Worm (Caenorhabditis elegans) whole organism, late embryonic: Measurements from ENCODE around the gene oac-53.

Source experiments
- C38D4.7 ChIP-seq: fragments of 200-800 bp; sonication (Bioruptor generic); optimal IDR thresholded peaks from 2 replicates; lab custom pipeline; 2018; ENCODE audit warnings: mild to moderate bottlenecking, missing genetic modification characterization, moderate library complexity, missing compliant biosample characterization
- K09A11.1 ChIP-seq: sonication (generic microtip); optimal IDR thresholded peaks from 2 replicates; lab custom pipeline; 2017; ENCODE audit warnings: antibody characterized with exemption, mild to moderate bottlenecking, missing genetic modification characterization, missing compliant biosample characterization; ENCODE audit not compliant: insufficient read depth
- ahr-1 ChIP-seq: sonication (generic microtip); optimal IDR thresholded peaks from 2 replicates; lab custom pipeline; 2016; ENCODE audit warnings: missing genetic modification characterization, missing compliant biosample characterization
- ceh-18 ChIP-seq: sonication (generic microtip); optimal IDR thresholded peaks from 2 replicates; lab custom pipeline; 2016; ENCODE audit warnings: missing genetic modification characterization, missing compliant biosample characterization
- ceh-19 ChIP-seq: fragments of 200-800 bp; sonication (Bioruptor generic); optimal IDR thresholded peaks from 2 replicates; lab custom pipeline; 2018; ENCODE audit warnings: mild to moderate bottlenecking, missing genetic modification characterization, missing compliant biosample characterization
- ceh-2 ChIP-seq: sonication (generic microtip); optimal IDR thresholded peaks from 2 replicates; lab custom pipeline; 2016; ENCODE audit warnings: missing genotype, missing genetic modification characterization, missing compliant biosample characterization
- ceh-22 ChIP-seq: sonication (generic microtip); optimal IDR thresholded peaks from 2 replicates; lab custom pipeline; 2017; ENCODE audit warnings: missing biosample characterization, missing genetic modification characterization
- ceh-24 ChIP-seq: sonication (generic microtip); optimal IDR thresholded peaks from 2 replicates; lab custom pipeline; 2016; ENCODE audit warnings: mild to moderate bottlenecking, missing genetic modification characterization, missing compliant biosample characterization
- ceh-30 ChIP-seq: fragments of 150-350 bp; optimal IDR thresholded peaks from 2 replicates; lab custom pipeline; 2014; ENCODE audit warnings: missing biosample characterization, missing genetic modification characterization
- ceh-31 ChIP-seq: sonication (generic microtip); optimal IDR thresholded peaks from 2 replicates; lab custom pipeline; 2016; ENCODE audit warnings: missing genetic modification characterization, missing compliant biosample characterization
- ceh-9 ChIP-seq: sonication (generic microtip); optimal IDR thresholded peaks from 2 replicates; lab custom pipeline; 2016; ENCODE audit warnings: mild to moderate bottlenecking, missing genetic modification characterization, inconsistent platforms, missing compliant biosample characterization
- che-1 ChIP-seq: sonication (generic microtip); optimal IDR thresholded peaks from 2 replicates; lab custom pipeline; 2016; ENCODE audit warnings: mild to moderate bottlenecking, missing genetic modification characterization, missing compliant biosample characterization
- elt-2 ChIP-seq: sonication (generic microtip); optimal IDR thresholded peaks from 2 replicates; lab custom pipeline; 2016; ENCODE audit warnings: missing genetic modification reagents, missing genetic modification characterization, missing compliant biosample characterization
- ets-4 ChIP-seq: sonication (generic microtip); optimal IDR thresholded peaks from 2 replicates; lab custom pipeline; 2016; ENCODE audit warnings: missing genetic modification characterization, missing compliant biosample characterization
- fax-1 ChIP-seq: sonication (generic microtip); optimal IDR thresholded peaks from 2 replicates; lab custom pipeline; 2016; ENCODE audit warnings: missing genotype, missing genetic modification characterization, missing compliant biosample characterization
- fkh-10 ChIP-seq: fragments of 150-350 bp; optimal IDR thresholded peaks from 2 replicates; lab custom pipeline; 2014; ENCODE audit warnings: missing biosample characterization, missing genetic modification reagents, missing genetic modification characterization
- fkh-6 ChIP-seq: sonication (generic microtip); optimal IDR thresholded peaks from 2 replicates; lab custom pipeline; 2016; ENCODE audit warnings: missing genetic modification characterization, missing compliant biosample characterization
- hlh-13 ChIP-seq: fragments of 200-800 bp; sonication (Bioruptor generic); optimal IDR thresholded peaks from 2 replicates; lab custom pipeline; 2018; ENCODE audit warnings: mild to moderate bottlenecking, missing genetic modification characterization, missing compliant biosample characterization
- hlh-30 ChIP-seq: sonication (generic microtip); optimal IDR thresholded peaks from 2 replicates; lab custom pipeline; 2017; ENCODE audit warnings: antibody characterized with exemption, missing genetic modification characterization, missing compliant biosample characterization; ENCODE audit not compliant: insufficient read depth
- hlh-8 ChIP-seq: sonication (generic microtip); optimal IDR thresholded peaks from 2 replicates; lab custom pipeline; 2016; ENCODE audit warnings: missing genotype, missing genetic modification characterization, missing compliant biosample characterization
- lim-6 ChIP-seq: sonication (generic microtip); optimal IDR thresholded peaks from 2 replicates; lab custom pipeline; 2016; ENCODE audit warnings: missing genetic modification characterization, missing compliant biosample characterization
- lin-11 ChIP-seq: fragments of 200-800 bp; sonication (Bioruptor generic); optimal IDR thresholded peaks from 2 replicates; lab custom pipeline; 2018; ENCODE audit warnings: mild to moderate bottlenecking, missing genetic modification characterization, missing compliant biosample characterization
- mec-3 ChIP-seq: sonication (generic microtip); optimal IDR thresholded peaks from 2 replicates; lab custom pipeline; 2016; ENCODE audit warnings: borderline replicate concordance, missing genetic modification characterization, missing compliant biosample characterization
- nfya-1 ChIP-seq: sonication (generic microtip); optimal IDR thresholded peaks from 2 replicates; lab custom pipeline; 2017; ENCODE audit warnings: missing genetic modification characterization, mild to moderate bottlenecking, missing compliant biosample characterization, antibody characterized with exemption, moderate library complexity
- nhr-11 ChIP-seq: fragments of 150-350 bp; optimal IDR thresholded peaks from 2 replicates; lab custom pipeline; 2014; ENCODE audit warnings: missing biosample characterization, missing genetic modification characterization
- nhr-232 ChIP-seq: sonication (generic microtip); optimal IDR thresholded peaks from 2 replicates; lab custom pipeline; 2016; ENCODE audit warnings: missing genetic modification characterization, missing compliant biosample characterization
- pha-2 ChIP-seq: sonication (generic microtip); optimal IDR thresholded peaks from 2 replicates; lab custom pipeline; 2017; ENCODE audit warnings: mild to moderate bottlenecking, missing genetic modification characterization, missing compliant biosample characterization
- pha-4 ChIP-seq: fragments of 150-350 bp; optimal IDR thresholded peaks from 2 replicates; lab custom pipeline; 2018; ENCODE audit warnings: missing biosample characterization, missing genetic modification reagents, missing genetic modification characterization
- pros-1 ChIP-seq: fragments of 150-350 bp; optimal IDR thresholded peaks from 2 replicates; lab custom pipeline; 2014; ENCODE audit warnings: missing biosample characterization, missing genetic modification reagents, missing genetic modification characterization
- ref-2 ChIP-seq: sonication (generic microtip); optimal IDR thresholded peaks from 2 replicates; lab custom pipeline; 2016; ENCODE audit warnings: missing genetic modification characterization, missing compliant biosample characterization
- rnt-1 ChIP-seq: sonication (generic microtip); optimal IDR thresholded peaks from 2 replicates; lab custom pipeline; 2016; ENCODE audit warnings: missing genetic modification characterization, missing compliant biosample characterization
- sdc-2 ChIP-seq: sonication (generic microtip); optimal IDR thresholded peaks from 2 replicates; lab custom pipeline; 2016; ENCODE audit warnings: missing genotype, missing genetic modification characterization, missing compliant biosample characterization
- sox-4 ChIP-seq: sonication (generic microtip); optimal IDR thresholded peaks from 2 replicates; lab custom pipeline; 2017; ENCODE audit warnings: mild to moderate bottlenecking, missing genetic modification characterization, inconsistent platforms, missing compliant biosample characterization
- unc-3 ChIP-seq, 2 experiments: fragments of 200-800 bp in 1 of 2; sonication (Bioruptor generic) in 1 of 2; sonication (generic microtip) in 1 of 2; conservative IDR thresholded peaks in 1 of 2; optimal IDR thresholded peaks in 1 of 2; 2 replicates each; pipeline versions ENCODE4 v1.3.6 to Lab custom; 2016 to 2022; ENCODE audit warnings: missing compliant biosample characterization in 2 of 2, missing genetic modification characterization in 2 of 2, missing genetic modification reagents in 1 of 2
- unc-42 ChIP-seq: sonication (generic microtip); optimal IDR thresholded peaks from 2 replicates; lab custom pipeline; 2016; ENCODE audit warnings: missing genotype, missing genetic modification characterization, missing compliant biosample characterization
- unc-55 ChIP-seq: sonication (generic microtip); optimal IDR thresholded peaks from 2 replicates; lab custom pipeline; 2017; ENCODE audit warnings: missing biosample characterization, missing genetic modification reagents, missing genetic modification characterization
- unc-86 ChIP-seq: sonication (generic microtip); optimal IDR thresholded peaks from 2 replicates; lab custom pipeline; 2016; ENCODE audit warnings: missing genetic modification characterization, missing compliant biosample characterization
- zip-5 ChIP-seq: sonication (generic microtip); optimal IDR thresholded peaks from 2 replicates; lab custom pipeline; 2016; ENCODE audit warnings: missing genetic modification characterization, missing compliant biosample characterization

oac-53 gene

ce11 chrV:16591992-16592798 is 35.6 kb downstream of the oac-53 start, which contains the start of gene srh-269 (continued):
- TF ChIP-seq sox-4 (tag; lab: Kevin White, UChicago) (peak; percentile 58), ceh-24 (tag; lab: Kevin White, UChicago) (no peak), ceh-31 (peak; percentile 33), nfya-1 (tag; lab: Kevin White, UChicago) (peak; percentile 61), ceh-19 (GFP tag; lab: Kevin White, UChicago) (peak; percentile 79), ceh-18 (peak; percentile 56), fax-1 (peak; percentile 15), unc-86 (tag; lab: Kevin White, UChicago) (peak; percentile 33), unc-42 (tag; lab: Kevin White, UChicago) (no peak), mec-3 (tag; lab: Kevin White, UChicago) (no peak), ref-2 (tag; lab: Kevin White, UChicago) (no peak), C38D4.7 (peak; percentile 70), pha-2 (tag; lab: Kevin White, UChicago) (peak; percentile 70), che-1 (tag; lab: Kevin White, UChicago) (peak; percentile 79), rnt-1 (tag; lab: Kevin White, UChicago) (peak; percentile 74), pha-4 (tag; lab: Kevin White, UChicago) (no peak), fkh-6 (tag; lab: Kevin White, UChicago) (peak; percentile 67), fkh-10 (GFP tag; lab: Kevin White, UChicago) (no peak), nhr-232 (tag; lab: Kevin White, UChicago) (peak; percentile 53), K09A11.1 (tag; lab: Kevin White, UChicago) (peak; percentile 10), hlh-30 (tag; lab: Kevin White, UChicago) (no peak), hlh-8 (tag; lab: Kevin White, UChicago) (no peak), hlh-13 (GFP tag; lab: Kevin White, UChicago) (peak; percentile 64), lim-6 (tag; lab: Kevin White, UChicago) (peak; percentile 23)

ce11 chrV:16589488-16589887 is 38.3 kb downstream of the oac-53 start:
- TF ChIP-seq unc-86 (tag; lab: Kevin White, UChicago) (no peak), fkh-6 (tag; lab: Kevin White, UChicago) (no peak), unc-55 (GFP tag; lab: Kevin White, UChicago) (no peak), elt-2 (tag; lab: Kevin White, UChicago) (no peak), lin-11 (tag; lab: Kevin White, UChicago) (no peak), ceh-2 (tag; lab: Kevin White, UChicago) (no peak), nhr-11 (tag; lab: Kevin White, UChicago) (no peak), hlh-13 (GFP tag; lab: Kevin White, UChicago) (no peak), unc-3 (GFP tag; conservative IDR thresholded peaks at IDR 0.05; lab: Robert Waterston, UW) (no peak), unc-3 (tag; optimal IDR thresholded peaks at IDR 0.05; lab: Kevin White, UChicago) (no peak)
- TF ChIP-seq, all 69 proteins: peak for 0

DNA sequence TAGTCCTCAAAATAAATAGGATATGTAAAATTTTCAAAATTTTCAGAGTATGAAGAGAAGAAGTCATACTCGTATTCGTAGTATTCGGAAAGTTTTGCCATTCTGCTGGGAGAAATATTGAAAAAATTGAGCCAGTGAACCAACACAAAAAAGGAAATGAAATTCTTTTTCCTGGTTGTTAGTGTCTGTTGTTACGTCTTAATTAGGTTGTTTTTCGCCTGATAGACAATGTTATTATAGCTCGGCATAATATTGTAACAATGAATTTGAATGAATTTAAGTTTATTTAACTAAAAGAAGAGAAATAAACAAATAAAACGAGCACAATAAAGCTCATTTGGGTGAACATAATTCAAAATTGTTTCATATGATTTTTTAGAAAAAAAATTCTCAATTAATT is 39.3 kb downstream of the oac-53 start, which contains the start of gene srw-73:
TSS of gene srw-73 (minus strand) at position 101 of the 400 bp plus-strand sequence.
- no peak for TF ChIP-seq ets-4
- TF ChIP-seq pha-2 (tag; lab: Kevin White, UChicago), result no peak
- TF ChIP-seq unc-3 (GFP tag; conservative IDR thresholded peaks at IDR 0.05; lab: Robert Waterston, UW), result no peak
- TF ChIP-seq unc-3 (tag; optimal IDR thresholded peaks at IDR 0.05; lab: Kevin White, UChicago), result no peak
- TF ChIP-seq ceh-22 (tag; lab: Kevin White, UChicago), result no peak
- TF ChIP-seq sdc-2 (tag; lab: Kevin White, UChicago), result no peak
- TF ChIP-seq zip-5, result no peak
- TF ChIP-seq nhr-11 (tag; lab: Kevin White, UChicago), result no peak
- TF ChIP-seq nhr-232 (tag; lab: Kevin White, UChicago), result no peak
- no peak for TF ChIP-seq ceh-30 (tag; lab: Kevin White, UChicago)
- TF ChIP-seq elt-2 (tag; lab: Kevin White, UChicago), result no peak
- no peak for TF ChIP-seq pros-1 (tag; lab: Kevin White, UChicago)
- no peak for TF ChIP-seq ceh-9
- no peak for TF ChIP-seq ahr-1 (tag; lab: Kevin White, UChicago)
- TF ChIP-seq C38D4.7, result no peak
